Fruit fly (Drosophila melanogaster) whole organism, embryonic: ENCODE measurements around the gene Cdc5.

Source experiments
- Antp ChIP-seq: fragments of 200-800 bp; sonication (Bioruptor generic); optimal IDR thresholded peaks from 3 replicates; lab custom pipeline; 2016; ENCODE audit warnings: missing biosample characterization, missing genetic modification characterization
- CG10959 ChIP-seq: fragments of 200-800 bp; sonication (Bioruptor generic); IDR thresholded peaks from 2 replicates; pipeline ENCODE4 v1.3.6; 2022; ENCODE audit warnings: missing biosample characterization, missing genetic modification characterization
- CG10979 ChIP-seq: fragments of 200-800 bp; sonication (Bioruptor generic); optimal IDR thresholded peaks from 2 replicates; lab custom pipeline; 2018; ENCODE audit warnings: missing biosample characterization, mild to moderate bottlenecking, missing genetic modification characterization, moderate library complexity
- CG12071 ChIP-seq: fragments of 200-800 bp; sonication (Bioruptor generic); optimal IDR thresholded peaks from 3 replicates; lab custom pipeline; 2018; ENCODE audit warnings: missing biosample characterization, mild to moderate bottlenecking, missing genetic modification characterization
- CG13775 ChIP-seq: fragments of 200-800 bp; sonication (Bioruptor generic); optimal IDR thresholded peaks from 3 replicates; lab custom pipeline; 2017; ENCODE audit warnings: missing biosample characterization, mild to moderate bottlenecking, missing genetic modification characterization
- CG14014 ChIP-seq: fragments of 200-800 bp; sonication (Bioruptor generic); IDR thresholded peaks from 2 replicates; pipeline ENCODE4 v1.3.6; 2022; ENCODE audit warnings: missing biosample characterization, missing genetic modification characterization
- CG1603 ChIP-seq: fragments of 200-800 bp; sonication (Bioruptor generic); optimal IDR thresholded peaks from 2 replicates; lab custom pipeline; 2019; ENCODE audit warnings: missing biosample characterization, mild to moderate bottlenecking, missing genetic modification characterization, moderate library complexity
- CG17328 ChIP-seq: fragments of 200-800 bp; sonication (Bioruptor generic); IDR thresholded peaks from 2 replicates; pipeline ENCODE4 v1.3.6; 2022; ENCODE audit warnings: missing biosample characterization, missing genetic modification characterization
- CG17802 ChIP-seq: fragments of 200-800 bp; sonication (Bioruptor generic); optimal IDR thresholded peaks from 2 replicates; lab custom pipeline; 2018; ENCODE audit warnings: missing biosample characterization, mild to moderate bottlenecking, missing genetic modification characterization, moderate library complexity
- CG17912 ChIP-seq: fragments of 200-800 bp; sonication (Bioruptor generic); optimal IDR thresholded peaks from 2 replicates; lab custom pipeline; 2018; ENCODE audit warnings: missing biosample characterization, mild to moderate bottlenecking, missing genetic modification characterization
- CG18011 ChIP-seq: fragments of 200-800 bp; sonication (Bioruptor generic); optimal IDR thresholded peaks from 2 replicates; lab custom pipeline; 2017; ENCODE audit warnings: missing biosample characterization, missing genetic modification characterization, mild to moderate bottlenecking, moderate library complexity, missing genotype
- CG3281 ChIP-seq: fragments of 200-800 bp; sonication (Bioruptor generic); optimal IDR thresholded peaks from 3 replicates; lab custom pipeline; 2017; ENCODE audit warnings: missing biosample characterization, mild to moderate bottlenecking, missing genetic modification characterization
- CG43689 ChIP-seq: fragments of 200-800 bp; sonication (Bioruptor generic); IDR thresholded peaks from 2 replicates; pipeline ENCODE4 v1.3.6; 2022; ENCODE audit warnings: missing biosample characterization, missing genetic modification characterization
- CG5245 ChIP-seq: fragments of 200-800 bp; sonication (Bioruptor generic); optimal IDR thresholded peaks from 3 replicates; lab custom pipeline; 2016; ENCODE audit warnings: missing biosample characterization, missing genetic modification characterization
- CG6689 ChIP-seq: fragments of 200-800 bp; sonication (Bioruptor generic); IDR thresholded peaks from 2 replicates; pipeline ENCODE4 v1.3.6; 2022; ENCODE audit warnings: missing biosample characterization, missing genetic modification characterization
- CG8089 ChIP-seq: fragments of 200-800 bp; sonication (Bioruptor generic); optimal IDR thresholded peaks from 3 replicates; lab custom pipeline; 2016; ENCODE audit warnings: missing biosample characterization, missing genetic modification characterization
- CG9876 ChIP-seq: fragments of 200-800 bp; sonication (Bioruptor generic); optimal IDR thresholded peaks from 2 replicates; lab custom pipeline; 2016; ENCODE audit warnings: missing biosample characterization, missing genetic modification characterization
- D19B ChIP-seq: fragments of 200-800 bp; sonication (Bioruptor generic); optimal IDR thresholded peaks from 2 replicates; lab custom pipeline; 2017; ENCODE audit warnings: missing biosample characterization, mild to moderate bottlenecking, missing genetic modification characterization
- Doc2 ChIP-seq: fragments of 200-800 bp; sonication (Bioruptor generic); IDR thresholded peaks from 2 replicates; pipeline ENCODE4 v1.3.6; 2022; ENCODE audit warnings: missing biosample characterization, missing genetic modification characterization
- E2f1 ChIP-seq: fragments of 200-800 bp; sonication (Bioruptor generic); IDR thresholded peaks from 2 replicates; pipeline ENCODE4 v1.3.6; 2022; ENCODE audit warnings: missing biosample characterization, missing genetic modification characterization
- ERR ChIP-seq: fragments of 200-800 bp; sonication (Bioruptor generic); optimal IDR thresholded peaks from 2 replicates; lab custom pipeline; 2016; ENCODE audit warnings: missing biosample characterization, missing genetic modification characterization
- HHEX ChIP-seq: fragments of 200-800 bp; sonication (Bioruptor generic); optimal IDR thresholded peaks from 3 replicates; lab custom pipeline; 2017; ENCODE audit warnings: missing biosample characterization, mild to moderate bottlenecking, missing genetic modification characterization, missing genetic modification reagents
- Neu2 ChIP-seq: fragments of 200-800 bp; sonication (Bioruptor generic); optimal IDR thresholded peaks from 3 replicates; lab custom pipeline; 2016; ENCODE audit warnings: missing biosample characterization, missing genetic modification characterization, borderline replicate concordance
- PHDP ChIP-seq: fragments of 200-800 bp; sonication (Bioruptor generic); optimal IDR thresholded peaks from 3 replicates; lab custom pipeline; 2018; ENCODE audit warnings: missing biosample characterization, mild to moderate bottlenecking, missing genetic modification characterization, moderate library complexity
- Sry-δ ChIP-seq: fragments of 200-800 bp; sonication (Bioruptor generic); optimal IDR thresholded peaks from 2 replicates; lab custom pipeline; 2016; ENCODE audit warnings: missing biosample characterization, missing genetic modification characterization
- Stat92E ChIP-seq, 3 experiments: fragments of >200 bp in 2 of 3; fragments of 200-800 bp in 1 of 3; sonication (Bioruptor generic) in 1 of 3; optimal IDR thresholded peaks; 2 replicates each; lab custom pipeline; 2017 to 2019; ENCODE audit warnings: missing biosample characterization in 3 of 3, missing genetic modification characterization in 3 of 3, mild to moderate bottlenecking in 1 of 3, moderate library complexity in 1 of 3
- Xrp1 ChIP-seq: fragments of 200-800 bp; sonication (Bioruptor generic); IDR thresholded peaks from 2 replicates; pipeline ENCODE4 v1.3.6; 2022; ENCODE audit warnings: missing biosample characterization, missing genetic modification characterization
- bab2 ChIP-seq: fragments of 200-800 bp; sonication (Bioruptor generic); optimal IDR thresholded peaks from 2 replicates; lab custom pipeline; 2016; ENCODE audit warnings: missing biosample characterization, missing genetic modification characterization
- bbx ChIP-seq: fragments of 200-800 bp; sonication (Bioruptor generic); IDR thresholded peaks from 2 replicates; pipeline ENCODE4 v1.3.6; 2022; ENCODE audit warnings: missing biosample characterization, missing genetic modification characterization; ENCODE audit not compliant: partially characterized antibody
- br ChIP-seq: fragments of >200 bp; optimal IDR thresholded peaks from 2 replicates; lab custom pipeline; 2017
- cad ChIP-seq: fragments of >200 bp; optimal IDR thresholded peaks from 2 replicates; lab custom pipeline; 2017; ENCODE audit warnings: missing biosample characterization, missing genetic modification characterization
- chn ChIP-seq: fragments of 200-800 bp; sonication (Bioruptor generic); optimal IDR thresholded peaks from 2 replicates; lab custom pipeline; 2016; ENCODE audit warnings: missing biosample characterization, missing genetic modification characterization
- ems ChIP-seq: fragments of 200-800 bp; sonication (Bioruptor generic); optimal IDR thresholded peaks from 3 replicates; lab custom pipeline; 2016; ENCODE audit warnings: missing biosample characterization, missing genetic modification characterization
- gfzf ChIP-seq: fragments of 200-800 bp; sonication (Bioruptor generic); optimal IDR thresholded peaks from 2 replicates; lab custom pipeline; 2016; ENCODE audit warnings: missing biosample characterization, mild to moderate bottlenecking, missing genetic modification characterization, moderate library complexity
- lola ChIP-seq, 3 experiments: fragments of >200 bp in 2 of 3; fragments of 200-800 bp in 1 of 3; sonication (Bioruptor generic) in 1 of 3; optimal IDR thresholded peaks; 2 replicates each; lab custom pipeline; 2017 to 2019; ENCODE audit warnings: missing biosample characterization in 3 of 3, missing genetic modification characterization in 3 of 3, mild to moderate bottlenecking in 1 of 3, moderate library complexity in 1 of 3
- p53 ChIP-seq: fragments of 200-800 bp; sonication (Bioruptor generic); optimal IDR thresholded peaks from 2 replicates; lab custom pipeline; 2016; ENCODE audit warnings: missing biosample characterization, missing genetic modification characterization
- pum ChIP-seq: fragments of 200-800 bp; sonication (Bioruptor generic); optimal IDR thresholded peaks from 2 replicates; lab custom pipeline; 2016; ENCODE audit warnings: missing biosample characterization, missing genetic modification characterization
- row ChIP-seq: fragments of 200-800 bp; sonication (Bioruptor generic); IDR thresholded peaks from 3 replicates; pipeline ENCODE4 v1.3.6; 2022; ENCODE audit warnings: missing biosample characterization, missing genetic modification characterization
- sc ChIP-seq, 3 experiments: fragments of >200 bp in 2 of 3; fragments of 200-800 bp in 1 of 3; sonication (Bioruptor generic) in 1 of 3; optimal IDR thresholded peaks; 2 replicates in 2 of 3; 3 replicates in 1 of 3; lab custom pipeline; 2017; ENCODE audit warnings: mild to moderate bottlenecking in 1 of 3, missing biosample characterization in 1 of 3, missing genetic modification characterization in 1 of 3, missing genetic modification reagents in 1 of 3
- tio ChIP-seq: fragments of 200-800 bp; sonication (Bioruptor generic); optimal IDR thresholded peaks from 2 replicates; lab custom pipeline; 2017; ENCODE audit warnings: missing biosample characterization, missing genetic modification characterization, inconsistent platforms
- trh ChIP-seq: fragments of 200-800 bp; sonication (Bioruptor generic); optimal IDR thresholded peaks from 2 replicates; lab custom pipeline; 2016; ENCODE audit warnings: missing biosample characterization, missing genetic modification characterization

Cdc5 gene

DNA sequence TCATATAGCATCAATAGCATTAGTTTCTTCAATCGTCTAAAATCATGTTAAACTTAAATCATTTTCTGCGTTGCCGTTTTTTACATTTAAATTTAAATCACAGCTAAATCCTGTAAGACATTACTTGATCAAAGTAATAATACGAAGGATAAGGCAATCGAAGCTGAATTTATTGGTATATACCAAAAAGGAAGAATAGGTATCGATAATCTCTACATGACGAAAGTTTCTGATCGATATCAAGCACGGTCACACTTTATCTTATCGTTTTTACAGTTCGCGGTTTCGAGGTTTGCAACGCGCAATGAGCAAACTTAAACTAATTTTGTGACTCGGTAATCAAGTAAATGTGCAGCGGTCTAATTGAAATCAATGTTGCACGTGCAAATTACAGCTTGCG, 33.4 kb downstream of the Cdc5 start, which contains the start of the genes Atac3 and Ptpmeg (continued):
- TF ChIP-seq CG10959 (GFP tag; lab: Robert Waterston, UW) = no peak
- no peak for TF ChIP-seq CG13775 (GFP tag; lab: Kevin White, UChicago)
- no peak for TF ChIP-seq Doc2
- no peak for TF ChIP-seq CG17912 (GFP tag; lab: Kevin White, UChicago)
- no peak for TF ChIP-seq CG5245 (GFP tag; lab: Kevin White, UChicago)
- TF ChIP-seq CG17328 (GFP tag; lab: Robert Waterston, UW) = no peak
- peak; percentile 66 for TF ChIP-seq Sry-δ (GFP tag; lab: Kevin White, UChicago)
- TF ChIP-seq Xrp1 (GFP tag; lab: Robert Waterston, UW) = no peak
- no peak for TF ChIP-seq CG43689 (GFP tag; lab: Robert Waterston, UW)
- no peak for TF ChIP-seq row (GFP tag; lab: Robert Waterston, UW)
- no peak for TF ChIP-seq chn (GFP tag; lab: Kevin White, UChicago)
- TF ChIP-seq p53 (GFP tag; lab: Kevin White, UChicago) = no peak
- TF ChIP-seq tio (GFP tag; lab: Kevin White, UChicago) = no peak
- no peak for TF ChIP-seq bab2 (GFP tag; lab: Kevin White, UChicago)
- no peak for TF ChIP-seq CG9876 (GFP tag; lab: Kevin White, UChicago)
- no peak for TF ChIP-seq sc (optimal IDR thresholded peaks at IDR 0.05; lab: Kevin White, UChicago)
- TF ChIP-seq sc (GFP tag; optimal IDR thresholded peaks at IDR 0.05; lab: Kevin White, UChicago) = no peak
- TF ChIP-seq CG10979 (tag; lab: Kevin White, UChicago) = no peak
- TF ChIP-seq CG1603 (tag; lab: Kevin White, UChicago) = no peak
- TF ChIP-seq br = no peak
- no peak for TF ChIP-seq E2f1 (GFP tag; lab: Robert Waterston, UW)
- TF ChIP-seq cad (GFP tag; lab: Kevin White, UChicago) = no peak
- no peak for TF ChIP-seq CG8089 (GFP tag; lab: Kevin White, UChicago)
- TF ChIP-seq bbx (GFP tag; lab: Robert Waterston, UW) = no peak
- TF ChIP-seq pum (GFP tag; lab: Kevin White, UChicago) = no peak
- no peak for TF ChIP-seq D19B (GFP tag; lab: Kevin White, UChicago)
- TF ChIP-seq gfzf = peak; percentile 90
- no peak for TF ChIP-seq CG14014
- TF ChIP-seq ems (GFP tag; lab: Kevin White, UChicago) = no peak
- TF ChIP-seq CG3281 (GFP tag; lab: Kevin White, UChicago) = no peak
- TF ChIP-seq PHDP = no peak
- TF ChIP-seq CG17802 (tag; lab: Kevin White, UChicago) = no peak
- no peak for TF ChIP-seq CG12071 (GFP tag; lab: Kevin White, UChicago)
- peak in 1 of 3 experiments; percentile 6 for TF ChIP-seq lola (GFP tag; optimal IDR thresholded peaks at IDR 0.05; lab: Kevin White, UChicago)
- TF ChIP-seq Neu2 (GFP tag; lab: Kevin White, UChicago) = no peak
- no peak for TF ChIP-seq ERR (GFP tag; lab: Kevin White, UChicago)
- no peak for TF ChIP-seq HHEX (GFP tag; lab: Kevin White, UChicago)
- no peak for TF ChIP-seq trh (GFP tag; lab: Kevin White, UChicago)
- peak in 1 of 3 experiments; percentile 9 for TF ChIP-seq Stat92E (GFP tag; optimal IDR thresholded peaks at IDR 0.05; lab: Kevin White, UChicago)
- no peak for TF ChIP-seq CG18011 (GFP tag; lab: Kevin White, UChicago)
- no peak for TF ChIP-seq Antp (GFP tag; lab: Kevin White, UChicago)
- TF ChIP-seq CG6689 = no peak
